Worm (Caenorhabditis elegans): ENCODE measurements around the gene C46H3.2.

- no peak for TF ChIP-seq mml-1 (tag; optimal IDR thresholded peaks at IDR 0.05)
- TF ChIP-seq egl-27 (tag; optimal IDR thresholded peaks at IDR 0.05): no peak
- TF ChIP-seq fkh-10 (GFP tag; optimal IDR thresholded peaks at IDR 0.05): no peak
- TF ChIP-seq lin-39 (tag; optimal IDR thresholded peaks at IDR 0.05): no peak
Measured at ce11 chrX:1255547-1255946, 25.0 kb upstream of the C46H3.2 start, which contains the start of gene npr-11.

Data from whole organism, L3 larva.